Worm (Caenorhabditis elegans): Measurements from ENCODE around the gene C30A5.10.

DNA sequence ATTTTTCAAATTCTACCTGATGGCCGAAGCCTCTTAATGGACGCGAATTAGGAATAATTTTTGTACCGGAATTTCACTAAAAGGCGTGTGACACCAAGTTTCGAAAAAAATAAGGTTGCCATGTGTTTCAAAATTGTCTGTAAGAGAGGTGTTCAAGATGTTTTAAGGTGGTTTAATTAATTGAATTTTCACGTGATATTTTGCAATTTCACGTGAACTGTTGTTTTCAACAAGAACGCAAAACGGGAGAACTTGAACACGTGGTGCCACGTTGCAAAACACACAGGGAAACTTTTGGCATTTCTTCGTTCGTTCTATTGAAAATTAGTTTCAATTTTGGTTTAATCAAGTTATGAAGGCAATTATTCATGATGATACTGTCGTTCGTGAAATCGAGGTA is 28.1 kb downstream of the C30A5.10 start, which contains the start of gene spc-2:
- TF ChIP-seq nhr-12 (tag; optimal IDR thresholded peaks at IDR 0.05) (no peak), egl-27 (tag; optimal IDR thresholded peaks at IDR 0.05) (no peak), fos-1 (tag; optimal IDR thresholded peaks at IDR 0.05) (no peak), lin-13 (GFP tag; optimal IDR thresholded peaks at IDR 0.05) (no peak), ceh-16 (tag; optimal IDR thresholded peaks at IDR 0.05) (no peak), ama-1 (optimal IDR thresholded peaks at IDR 0.05) (no peak), F13H6.1 (tag; optimal IDR thresholded peaks at IDR 0.05) (no peak), mab-5 (tag; optimal IDR thresholded peaks at IDR 0.05) (no peak), mbf-1 (tag; optimal IDR thresholded peaks at IDR 0.05) (no peak)
